Fruit fly (Drosophila melanogaster): ENCODE results near the gene Acsf3.

Acsf3 gene

DNA sequence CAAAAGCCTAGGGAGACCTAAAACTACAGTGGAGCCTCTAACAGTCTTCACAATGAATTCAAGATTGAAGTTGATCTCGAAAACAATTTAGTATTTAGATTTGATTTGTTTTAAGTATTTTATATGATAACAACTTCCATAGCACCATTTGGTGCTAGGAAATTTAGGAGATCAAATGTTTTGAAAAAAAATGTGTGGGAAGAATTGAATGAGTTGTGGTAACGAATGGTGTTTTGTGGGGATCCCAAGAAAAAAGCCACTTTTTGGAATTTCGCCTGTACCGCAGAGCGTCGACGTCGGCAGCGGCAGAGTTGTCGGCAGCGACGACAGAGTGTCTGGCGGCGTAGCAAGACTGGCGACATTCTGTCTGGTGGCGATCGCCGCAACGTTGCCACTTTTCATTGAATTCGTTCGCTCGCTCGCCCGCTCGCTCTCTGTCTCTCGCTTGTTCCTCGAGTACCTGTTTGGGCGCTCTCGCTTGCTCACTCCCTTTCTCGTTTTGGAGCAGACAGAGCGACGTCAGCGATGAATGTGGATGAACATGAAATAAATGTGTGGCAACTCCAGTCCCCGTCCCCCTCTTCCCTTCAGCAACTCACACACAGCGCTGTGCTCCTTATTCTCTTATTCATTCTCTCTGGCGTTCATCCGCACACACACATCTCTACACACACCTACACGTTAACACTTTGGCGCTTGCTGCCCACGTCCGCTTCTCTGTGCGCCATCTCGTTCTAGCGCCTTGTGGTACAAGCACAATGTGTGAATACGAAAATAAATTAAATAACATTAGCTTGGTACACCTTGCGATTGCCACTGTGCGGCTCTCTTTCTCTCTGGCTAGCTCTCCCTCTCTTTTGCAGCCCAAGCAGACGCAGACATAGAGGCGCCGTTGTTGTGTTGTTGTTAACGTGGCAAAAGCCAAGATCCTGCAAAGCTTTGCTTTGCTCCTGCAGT, 29.2 kb upstream of the Acsf3 start (continued):
- TF ChIP-seq PHDP (tag; optimal IDR thresholded peaks at IDR 0.05) (peak; percentile 61), p53 (GFP tag; optimal IDR thresholded peaks at IDR 0.05) (no peak), Hsf (GFP tag; optimal IDR thresholded peaks at IDR 0.05) (peak; percentile 30), CG12391 (tag; optimal IDR thresholded peaks at IDR 0.05) (peak; percentile 43), Med (GFP tag) (peak; percentile 97), Meics (GFP tag; optimal IDR thresholded peaks at IDR 0.05) (peak; percentile 59), gsb (GFP tag; IDR thresholded peaks at IDR 0.05) (no peak), jumu (GFP tag; optimal IDR thresholded peaks at IDR 0.05) (peak; percentile 19), tgo (GFP tag; IDR thresholded peaks at IDR 0.05) (peak; percentile 36; the same call in 1 of the 3 replicates), CG1832 (GFP tag; optimal IDR thresholded peaks at IDR 0.05) (peak; percentile 58), tup (GFP tag; optimal IDR thresholded peaks at IDR 0.05) (no peak), Jarid2 (GFP tag; optimal IDR thresholded peaks at IDR 0.05) (peak; percentile 35), wor (GFP tag; IDR thresholded peaks at IDR 0.05) (0 out of 2 replicates have a peak, but pooled peaks have one; percentile 19), Ssrp (tag; optimal IDR thresholded peaks at IDR 0.05) (peak; percentile 24), CG9609 (GFP tag; optimal IDR thresholded peaks at IDR 0.05) (no peak), chinmo (GFP tag; IDR thresholded peaks at IDR 0.05; ENCODE audit: partially characterized antibody) (peak; percentile 93), dati (GFP tag; IDR thresholded peaks at IDR 0.05) (no peak), CG13123 (GFP tag; optimal IDR thresholded peaks at IDR 0.05) (no peak), Doc3 (GFP tag; IDR thresholded peaks at IDR 0.05; ENCODE audit: partially characterized antibody) (no peak), CG4617 (GFP tag; optimal IDR thresholded peaks at IDR 0.05; ENCODE audit: borderline replicate concordance) (no peak), zfh2 (GFP tag; optimal IDR thresholded peaks at IDR 0.05) (peak; percentile 46), sug (tag; optimal IDR thresholded peaks at IDR 0.05) (no peak), zen (tag; optimal IDR thresholded peaks at IDR 0.05) (no peak), CG7839 (tag; optimal IDR thresholded peaks at IDR 0.05) (peak; percentile 60), CG7556 (GFP tag; optimal IDR thresholded peaks at IDR 0.05) (peak; percentile 53), CG10209 (GFP tag; optimal IDR thresholded peaks at IDR 0.05) (peak; percentile 39), bab2 (GFP tag; optimal IDR thresholded peaks at IDR 0.05) (peak; percentile 13), MBD-R2 (GFP tag; IDR thresholded peaks at IDR 0.05) (no peak), aop (GFP tag; IDR thresholded peaks at IDR 0.05) (no peak), HHEX (GFP tag; optimal IDR thresholded peaks at IDR 0.05) (peak; percentile 22), Usf (GFP tag; optimal IDR thresholded peaks at IDR 0.05) (no peak), CG12659 (GFP tag; optimal IDR thresholded peaks at IDR 0.05) (peak; percentile 37), gem (tag; optimal IDR thresholded peaks at IDR 0.05) (peak; percentile 74), zfh1 (GFP tag; IDR thresholded peaks at IDR 0.05) (no peak; the same call in 2 of the 3 replicates), E2f2 (GFP tag; IDR thresholded peaks at IDR 0.05) (peak; percentile 27; the same call in 1 of the 2 replicates), chm (GFP tag; IDR thresholded peaks at IDR 0.05) (no peak), CG10274 (GFP tag; optimal IDR thresholded peaks at IDR 0.05) (peak; percentile 12), Six4 (GFP tag; optimal IDR thresholded peaks at IDR 0.05) (no peak), Nf-YC (tag; optimal IDR thresholded peaks at IDR 0.05) (peak; percentile 22), Trl (optimal IDR thresholded peaks at IDR 0.05) (peak; percentile 70 to 93), Trl (GFP tag; optimal IDR thresholded peaks at IDR 0.05) (no peak), slp2 (GFP tag; optimal IDR thresholded peaks at IDR 0.05) (peak; percentile 21), emc (GFP tag; optimal IDR thresholded peaks at IDR 0.05) (no peak), slbo (GFP tag; IDR thresholded peaks at IDR 0.05) (peak; percentile 58), CG7745 (tag; optimal IDR thresholded peaks at IDR 0.05) (no peak), ac (GFP tag; optimal IDR thresholded peaks at IDR 0.05) (no peak), Ada2b (GFP tag; IDR thresholded peaks at IDR 0.05) (peak; percentile 20; the same call in 1 of the 2 replicates), CG4854 (GFP tag; optimal IDR thresholded peaks at IDR 0.05) (no peak), CG10543 (GFP tag; optimal IDR thresholded peaks at IDR 0.05) (peak; percentile 22)
